Worm (Caenorhabditis elegans) whole organism, L4 larva: ENCODE measurements around the gene T05C7.9.
A peak's percentile ranks its signal among the peaks of the same experiment; 100 is the strongest.

ENCODE experiments used
- F49E8.2 ChIP-seq: sonication (generic microtip); optimal IDR thresholded peaks from 2 replicates; lab custom pipeline; 2016; ENCODE audit warnings: missing compliant biosample characterization, mild to moderate bottlenecking, missing genetic modification characterization, borderline replicate concordance
- R02D3.7 ChIP-seq: fragments of 150-350 bp; sonication (generic microtip); optimal IDR thresholded peaks from 3 replicates; lab custom pipeline; 2014; ENCODE audit warnings: missing biosample characterization, missing genetic modification characterization
- T20F7.1 ChIP-seq: fragments of 200-800 bp; sonication (Bioruptor generic); optimal IDR thresholded peaks from 2 replicates; lab custom pipeline; 2018; ENCODE audit warnings: mild to moderate bottlenecking, missing genetic modification characterization, missing compliant biosample characterization
- Y48G9A.11 ChIP-seq: fragments of 200-800 bp; sonication (Bioruptor generic); IDR thresholded peaks from 2 replicates; pipeline ENCODE4 v1.3.6; 2022; ENCODE audit warnings: missing genetic modification reagents, missing genetic modification characterization, missing compliant biosample characterization
- Y75B8A.6 ChIP-seq: fragments of 200-800 bp; sonication (Bioruptor generic); IDR thresholded peaks from 2 replicates; pipeline ENCODE4 v1.3.6; 2022; ENCODE audit warnings: missing genetic modification reagents, missing genetic modification characterization, missing compliant biosample characterization
- ZK337.2 ChIP-seq: fragments of 200-800 bp; sonication (Bioruptor generic); IDR thresholded peaks from 2 replicates; pipeline ENCODE4 v1.3.6; 2022; ENCODE audit warnings: missing genetic modification reagents, missing genetic modification characterization, missing compliant biosample characterization
- aha-1 ChIP-seq: fragments of 150-350 bp; peaks from one replicate; lab custom pipeline; 2014; ENCODE audit warnings: missing biosample characterization, missing genetic modification characterization
- arid-1 ChIP-seq: fragments of 200-800 bp; sonication (Bioruptor generic); conservative IDR thresholded peaks from 2 replicates; pipeline ENCODE4 v1.3.6; 2022; ENCODE audit warnings: missing genetic modification reagents, missing genetic modification characterization, missing compliant biosample characterization
- ceh-20 ChIP-seq: fragments of 200-800 bp; sonication (Bioruptor generic); IDR thresholded peaks from 2 replicates; pipeline ENCODE4 v1.3.6; 2022; ENCODE audit warnings: missing genetic modification reagents, missing genetic modification characterization, missing compliant biosample characterization
- ceh-44 ChIP-seq: fragments of 200-800 bp; sonication (Bioruptor generic); IDR thresholded peaks from 2 replicates; pipeline ENCODE4 v1.3.6; 2022; ENCODE audit warnings: missing genetic modification reagents, missing genetic modification characterization, missing compliant biosample characterization
- ctbp-1 ChIP-seq: fragments of 200-800 bp; sonication (Bioruptor generic); IDR thresholded peaks from 2 replicates; pipeline ENCODE4 v1.3.6; 2022; ENCODE audit warnings: missing genetic modification reagents, missing genetic modification characterization, missing compliant biosample characterization
- daf-8 ChIP-seq: fragments of 200-800 bp; sonication (Bioruptor generic); IDR thresholded peaks from 2 replicates; pipeline ENCODE4 v1.3.6; 2022; ENCODE audit warnings: missing genetic modification characterization, missing compliant biosample characterization
- dpl-1 ChIP-seq: fragments of 150-350 bp; optimal IDR thresholded peaks from 2 replicates; lab custom pipeline; 2014; ENCODE audit warnings: missing biosample characterization, missing genetic modification reagents, missing genetic modification characterization
- duxl-1 ChIP-seq: sonication (generic microtip); optimal IDR thresholded peaks from 2 replicates; lab custom pipeline; 2016; ENCODE audit warnings: mild to moderate bottlenecking, missing genetic modification characterization, moderate library complexity, missing compliant biosample characterization; ENCODE audit not compliant: poor library complexity
- dve-1 ChIP-seq: sonication (generic microtip); optimal IDR thresholded peaks from 2 replicates; lab custom pipeline; 2017; ENCODE audit warnings: antibody characterized with exemption, mild to moderate bottlenecking, missing genetic modification characterization, missing compliant biosample characterization; ENCODE audit not compliant: insufficient read depth
- fkh-10 ChIP-seq: fragments of 150-350 bp; optimal IDR thresholded peaks from 2 replicates; lab custom pipeline; 2014; ENCODE audit warnings: missing biosample characterization, missing genetic modification reagents, missing genetic modification characterization
- gei-8 ChIP-seq: fragments of 200-800 bp; sonication (Bioruptor generic); optimal IDR thresholded peaks from 2 replicates; lab custom pipeline; 2018; ENCODE audit warnings: mild to moderate bottlenecking, missing genetic modification characterization, missing compliant biosample characterization
- hif-1 ChIP-seq, 2 experiments: sonication (generic microtip); optimal IDR thresholded peaks; 2 replicates each; lab custom pipeline; 2016 to 2017; ENCODE audit warnings: missing compliant biosample characterization in 2 of 2, missing genetic modification characterization in 2 of 2, missing genetic modification reagents in 2 of 2, missing genotype in 2 of 2, mild to moderate bottlenecking in 1 of 2
- hlh-11 ChIP-seq: fragments of 200-800 bp; sonication (Bioruptor generic); optimal IDR thresholded peaks from 2 replicates; lab custom pipeline; 2018; ENCODE audit warnings: mild to moderate bottlenecking, missing genetic modification characterization, missing compliant biosample characterization
- hlh-30 ChIP-seq: sonication (generic microtip); optimal IDR thresholded peaks from 2 replicates; lab custom pipeline; 2017; ENCODE audit warnings: antibody characterized with exemption, mild to moderate bottlenecking, missing genetic modification characterization, missing compliant biosample characterization; ENCODE audit not compliant: insufficient read depth
- hmg-1.1 ChIP-seq: fragments of 200-800 bp; sonication (Bioruptor generic); IDR thresholded peaks from 2 replicates; pipeline ENCODE4 v1.3.6; 2022; ENCODE audit warnings: missing genetic modification reagents, missing genetic modification characterization, missing compliant biosample characterization
- lim-7 ChIP-seq: fragments of 200-800 bp; sonication (Bioruptor generic); IDR thresholded peaks from 2 replicates; pipeline ENCODE4 v1.3.6; 2022; ENCODE audit warnings: missing genetic modification characterization, missing compliant biosample characterization
- lin-13 ChIP-seq: fragments of 150-350 bp; optimal IDR thresholded peaks from 2 replicates; lab custom pipeline; 2014; ENCODE audit warnings: missing biosample characterization, missing genetic modification reagents, missing genetic modification characterization
- lin-29 ChIP-seq: fragments of 200-800 bp; sonication (Bioruptor generic); IDR thresholded peaks from 2 replicates; pipeline ENCODE4 v1.3.6; 2022; ENCODE audit warnings: missing genetic modification reagents, missing genetic modification characterization, missing compliant biosample characterization
- lin-38 ChIP-seq: fragments of 200-800 bp; sonication (Bioruptor generic); IDR thresholded peaks from 2 replicates; pipeline ENCODE4 v1.3.6; 2022; ENCODE audit warnings: missing genetic modification reagents, missing genetic modification characterization, missing compliant biosample characterization
- lin-39 ChIP-seq: fragments of 150-350 bp; optimal IDR thresholded peaks from 2 replicates; lab custom pipeline; 2014; ENCODE audit warnings: missing biosample characterization, missing genetic modification reagents, missing genetic modification characterization
- lsy-2 ChIP-seq, 2 experiments: fragments of 150-350 bp in 1 of 2; sonication (generic microtip) in 1 of 2; optimal IDR thresholded peaks; 2 replicates each; lab custom pipeline; 2014 to 2017; ENCODE audit warnings: missing biosample characterization in 2 of 2, missing genetic modification characterization in 2 of 2
- madf-5 ChIP-seq, 2 experiments: fragments of 200-800 bp; sonication (Bioruptor generic); IDR thresholded peaks; 2 replicates each; pipeline ENCODE4 v1.3.6; 2022; ENCODE audit warnings: missing compliant biosample characterization in 2 of 2, missing genetic modification characterization in 2 of 2
- mdl-1 ChIP-seq, 2 experiments: fragments of 150-350 bp in 1 of 2; sonication (generic microtip) in 1 of 2; optimal IDR thresholded peaks; 2 replicates each; lab custom pipeline; 2014 to 2017; ENCODE audit warnings: missing biosample characterization in 2 of 2, missing genetic modification characterization in 2 of 2
- mdt-29 ChIP-seq: fragments of 200-800 bp; sonication (Bioruptor generic); IDR thresholded peaks from 2 replicates; pipeline ENCODE4 v1.3.6; 2022; ENCODE audit warnings: missing genetic modification reagents, missing genetic modification characterization, missing compliant biosample characterization
- mep-1 ChIP-seq: fragments of 150-350 bp; sonication (generic microtip); optimal IDR thresholded peaks from 3 replicates; lab custom pipeline; 2014; ENCODE audit warnings: missing biosample characterization, missing genetic modification characterization
- nhr-10 ChIP-seq: fragments of 150-350 bp; optimal IDR thresholded peaks from 2 replicates; lab custom pipeline; 2014; ENCODE audit warnings: missing biosample characterization, missing genetic modification characterization
- nhr-102 ChIP-seq: sonication (generic microtip); optimal IDR thresholded peaks from 2 replicates; lab custom pipeline; 2016; ENCODE audit warnings: mild to moderate bottlenecking, missing genetic modification characterization, moderate library complexity, missing compliant biosample characterization
- nhr-111 ChIP-seq: fragments of 200-800 bp; sonication (Bioruptor generic); optimal IDR thresholded peaks from 2 replicates; lab custom pipeline; 2018; ENCODE audit warnings: mild to moderate bottlenecking, missing genetic modification characterization, missing compliant biosample characterization
- nhr-76 ChIP-seq: fragments of 150-350 bp; optimal IDR thresholded peaks from 2 replicates; lab custom pipeline; 2014; ENCODE audit warnings: missing biosample characterization, missing genetic modification characterization
- php-3 ChIP-seq: fragments of 200-800 bp; sonication (Bioruptor generic); IDR thresholded peaks from 2 replicates; pipeline ENCODE4 v1.3.6; 2022; ENCODE audit warnings: missing genetic modification reagents, missing genetic modification characterization, missing compliant biosample characterization
- rbr-2 ChIP-seq: sonication (generic microtip); optimal IDR thresholded peaks from 2 replicates; lab custom pipeline; 2016; ENCODE audit warnings: missing genotype, missing genetic modification characterization, missing compliant biosample characterization
- skn-1 ChIP-seq: fragments of 150-350 bp; optimal IDR thresholded peaks from 2 replicates; lab custom pipeline; 2014; ENCODE audit warnings: missing biosample characterization, missing genetic modification characterization
- snpc-1.2 ChIP-seq: fragments of 200-800 bp; sonication (Bioruptor generic); IDR thresholded peaks from 2 replicates; pipeline ENCODE4 v1.3.6; 2022; ENCODE audit warnings: missing genetic modification reagents, missing genetic modification characterization, missing compliant biosample characterization
- spr-1 ChIP-seq: sonication (generic microtip); optimal IDR thresholded peaks from 2 replicates; lab custom pipeline; 2016; ENCODE audit warnings: mild to moderate bottlenecking, missing genetic modification characterization, missing compliant biosample characterization
- tra-1 ChIP-seq: fragments of 200-800 bp; sonication (Bioruptor generic); IDR thresholded peaks from 2 replicates; pipeline ENCODE4 v1.3.6; 2022; ENCODE audit warnings: missing genetic modification reagents, missing genetic modification characterization, missing compliant biosample characterization
- vab-7 ChIP-seq: fragments of 200-800 bp; sonication (Bioruptor generic); IDR thresholded peaks from 2 replicates; pipeline ENCODE4 v1.3.6; 2022; ENCODE audit warnings: missing genetic modification reagents, missing genetic modification characterization, missing compliant biosample characterization
- zag-1 ChIP-seq: fragments of 150-350 bp; optimal IDR thresholded peaks from 2 replicates; lab custom pipeline; 2014; ENCODE audit warnings: missing biosample characterization, missing genetic modification characterization
- zfp-3 ChIP-seq: fragments of 200-800 bp; sonication (Bioruptor generic); conservative IDR thresholded peaks from 2 replicates; pipeline ENCODE4 v1.3.6; 2022; ENCODE audit warnings: missing genetic modification reagents, missing genetic modification characterization, missing compliant biosample characterization
- ztf-11 ChIP-seq: fragments of 150-350 bp; optimal IDR thresholded peaks from 2 replicates; lab custom pipeline; 2014; ENCODE audit warnings: missing biosample characterization, missing genetic modification characterization
- ztf-7 ChIP-seq: fragments of 150-350 bp; optimal IDR thresholded peaks from 2 replicates; lab custom pipeline; 2014; ENCODE audit warnings: missing biosample characterization, missing genetic modification characterization

Gene T05C7.9

ce11 chrIV:79205-79604 is at the start of gene T05C7.9:
Gene T05C7.9 (plus strand): TSS chrIV:79276.
- no peak for TF ChIP-seq ceh-20 (GFP tag; lab: Robert Waterston, UW)
- TF ChIP-seq gei-8 = no peak
- TF ChIP-seq ctbp-1 (GFP tag; lab: Robert Waterston, UW) = peak; percentile 45; the same call in 1 of the 2 replicates
- TF ChIP-seq mdl-1 (tag; optimal IDR thresholded peaks at IDR 0.05; lab: Kevin White, UChicago) = peak in 1 of 2 experiments; percentile 19
- no peak for TF ChIP-seq nhr-10 (tag; lab: Kevin White, UChicago)
- no peak for TF ChIP-seq ceh-44 (GFP tag; lab: Robert Waterston, UW)
- TF ChIP-seq lin-13 (GFP tag; lab: Kevin White, UChicago) = no peak
- 0 out of 2 replicates have a peak, but pooled peaks have one; percentile 27 for TF ChIP-seq hmg-1.1 (GFP tag; lab: Robert Waterston, UW)
- peak; percentile 49 for TF ChIP-seq aha-1 (tag; lab: Kevin White, UChicago)
- no peak for TF ChIP-seq lin-29
- no peak for TF ChIP-seq ztf-11 (tag; lab: Kevin White, UChicago)
- no peak for TF ChIP-seq tra-1
- TF ChIP-seq snpc-1.2 (GFP tag; lab: Robert Waterston, UW) = no peak
- TF ChIP-seq nhr-102 = no peak
- no peak for TF ChIP-seq dpl-1 (GFP tag; lab: Kevin White, UChicago)
- no peak for TF ChIP-seq zfp-3 (GFP tag; lab: Robert Waterston, UW)
- peak; percentile 58 for TF ChIP-seq hlh-30 (tag; lab: Kevin White, UChicago)
- no peak for TF ChIP-seq zag-1 (tag; lab: Kevin White, UChicago)
- TF ChIP-seq skn-1 (tag; lab: Kevin White, UChicago) = no peak
- TF ChIP-seq hlh-11 (tag; lab: Kevin White, UChicago) = no peak
- TF ChIP-seq mdt-29 (GFP tag; lab: Robert Waterston, UW) = no peak

ce11 chrIV:48780-49179 is 30.3 kb upstream of the T05C7.9 start, which contains the start of gene frm-5.1:
Gene frm-5.1 (minus strand): TSS chrIV:48880.
- no peak for TF ChIP-seq fkh-10 (GFP tag; lab: Kevin White, UChicago)
- no peak for TF ChIP-seq hif-1 (tag; optimal IDR thresholded peaks at IDR 0.05; lab: Kevin White, UChicago)
- TF ChIP-seq madf-5 (GFP tag; IDR thresholded peaks at IDR 0.05; lab: Robert Waterston, UW) = no peak
- TF ChIP-seq duxl-1 = no peak

ce11 chrIV:51219-51618 is 27.9 kb upstream of the T05C7.9 start:
- TF ChIP-seq ztf-7 (tag; lab: Kevin White, UChicago) (peak; percentile 13), ZK337.2 (GFP tag; lab: Robert Waterston, UW) (no peak), lin-39 (tag; lab: Kevin White, UChicago) (no peak), spr-1 (no peak), Y48G9A.11 (GFP tag; lab: Robert Waterston, UW) (no peak), F49E8.2 (tag; lab: Kevin White, UChicago) (no peak), duxl-1 (peak; percentile 34), ceh-44 (GFP tag; lab: Robert Waterston, UW) (no peak), lin-13 (GFP tag; lab: Kevin White, UChicago) (no peak), dve-1 (tag; lab: Kevin White, UChicago) (peak; percentile 73), lsy-2 (tag; optimal IDR thresholded peaks at IDR 0.05; lab: Kevin White, UChicago) (peak in 1 of 2 experiments; percentile 21), lin-38 (GFP tag; lab: Robert Waterston, UW) (no peak; the same call in 1 of the 2 replicates), lim-7 (GFP tag; lab: Robert Waterston, UW) (no peak), nhr-76 (no peak), daf-8 (no peak), php-3 (0 out of 2 replicates have a peak, but pooled peaks have one; percentile 22), nhr-111 (GFP tag; lab: Kevin White, UChicago) (no peak), rbr-2 (tag; lab: Kevin White, UChicago) (peak; percentile 41), vab-7 (GFP tag; lab: Robert Waterston, UW) (no peak), R02D3.7 (tag; lab: Kevin White, UChicago) (no peak), mep-1 (tag; lab: Kevin White, UChicago) (peak; percentile 52), hmg-1.1 (GFP tag; lab: Robert Waterston, UW) (peak; percentile 72), arid-1 (GFP tag; lab: Robert Waterston, UW) (no peak), ctbp-1 (GFP tag; lab: Robert Waterston, UW) (no peak), hif-1 (tag; optimal IDR thresholded peaks at IDR 0.05; lab: Kevin White, UChicago) (peak in 1 of 2 experiments; percentile 42), Y75B8A.6 (no peak), T20F7.1 (no peak)
